Worm (Caenorhabditis elegans) whole organism, early embryonic: ENCODE measurements around the gene R05H5.7.

Experiments
- B0310.2 ChIP-seq: sonication (generic microtip); optimal IDR thresholded peaks from 2 replicates; lab custom pipeline; 2016; ENCODE audit warnings: mild to moderate bottlenecking, missing genetic modification characterization, missing compliant biosample characterization
- ama-1 ChIP-seq: fragments of 150-350 bp; optimal IDR thresholded peaks from 2 replicates; lab custom pipeline; 2014
- ceh-13 ChIP-seq: fragments of 200-800 bp; sonication (Bioruptor generic); optimal IDR thresholded peaks from 2 replicates; lab custom pipeline; 2018; ENCODE audit warnings: mild to moderate bottlenecking, missing genetic modification characterization, missing compliant biosample characterization
- ceh-36 ChIP-seq: sonication (generic microtip); optimal IDR thresholded peaks from 2 replicates; lab custom pipeline; 2016; ENCODE audit warnings: missing genetic modification characterization, inconsistent platforms, missing compliant biosample characterization
- flt-1 ChIP-seq: fragments of 200-800 bp; sonication (Bioruptor generic); IDR thresholded peaks from 2 replicates; pipeline ENCODE4 v1.3.6; 2022; ENCODE audit warnings: missing genetic modification characterization, missing compliant biosample characterization
- hmbx-1 ChIP-seq: sonication (generic microtip); optimal IDR thresholded peaks from 2 replicates; lab custom pipeline; 2016; ENCODE audit warnings: mild to moderate bottlenecking, missing genetic modification characterization, missing compliant biosample characterization
- hnd-1 ChIP-seq: sonication (generic microtip); optimal IDR thresholded peaks from 2 replicates; lab custom pipeline; 2016; ENCODE audit warnings: missing genetic modification characterization, missing compliant biosample characterization
- pes-1 ChIP-seq: fragments of 200-800 bp; sonication (Bioruptor generic); IDR thresholded peaks from 2 replicates; pipeline ENCODE4 v1.3.6; 2022; ENCODE audit warnings: missing genetic modification reagents, missing genetic modification characterization, missing compliant biosample characterization
- sea-1 ChIP-seq: fragments of 200-800 bp; sonication (Bioruptor generic); conservative IDR thresholded peaks from 2 replicates; pipeline ENCODE4 v1.3.6; 2022; ENCODE audit warnings: missing genetic modification characterization, missing compliant biosample characterization

ce11 chrII:10189369-10189768 lies 2.9 kb upstream of the R05H5.7 start, which contains the start of gene cdc-25.4:
- TF ChIP-seq ama-1 (lab: Kevin White, UChicago) (no peak), hnd-1 (tag; lab: Kevin White, UChicago) (no peak), ceh-13 (GFP tag; lab: Kevin White, UChicago) (no peak), pes-1 (GFP tag; lab: Robert Waterston, UW) (no peak), ceh-36 (tag; lab: Kevin White, UChicago) (no peak), B0310.2 (tag; lab: Kevin White, UChicago) (no peak), flt-1 (GFP tag; lab: Robert Waterston, UW) (no peak), sea-1 (GFP tag; lab: Robert Waterston, UW) (no peak), hmbx-1 (tag; lab: Kevin White, UChicago) (no peak)
